Worm (Caenorhabditis elegans): ENCODE results near the gene F13H10.3.
A peak's percentile ranks its signal among the peaks of the same experiment; 100 is the strongest.

The F13H10.3 gene

ce11 chrIV:11015881-11016280 is at the start of gene F13H10.3:
Gene F13H10.3, minus strand, starts transcription at chrIV:11015953.
- no peak for TF ChIP-seq T22C8.4 (GFP tag; IDR thresholded peaks at IDR 0.05)
- TF ChIP-seq flt-1 (GFP tag; IDR thresholded peaks at IDR 0.05): no peak
- no peak for TF ChIP-seq med-1 (GFP tag; optimal IDR thresholded peaks at IDR 0.05; ENCODE audit: insufficient read depth)
- TF ChIP-seq klf-2 (GFP tag; conservative IDR thresholded peaks at IDR 0.05): no peak
- no peak for TF ChIP-seq ztf-29 (GFP tag; IDR thresholded peaks at IDR 0.05)
- TF ChIP-seq ztf-23 (GFP tag; IDR thresholded peaks at IDR 0.05): no peak
- TF ChIP-seq cog-1 (tag; optimal IDR thresholded peaks at IDR 0.05): no peak
- TF ChIP-seq ref-1 (GFP tag; conservative IDR thresholded peaks at IDR 0.05): no peak
- TF ChIP-seq tab-1 (GFP tag; IDR thresholded peaks at IDR 0.05): no peak

ce11 chrIV:11063962-11064361 is 48.2 kb upstream of the F13H10.3 start, which contains the start of gene ttr-16:
Gene ttr-16, minus strand, starts transcription at chrIV:11064137.
- TF ChIP-seq T22C8.4 (GFP tag; IDR thresholded peaks at IDR 0.05) (no peak), flt-1 (GFP tag; IDR thresholded peaks at IDR 0.05) (0 out of 2 replicates have a peak, but pooled peaks have one; percentile 5), ztf-29 (GFP tag; IDR thresholded peaks at IDR 0.05) (no peak), med-1 (GFP tag; optimal IDR thresholded peaks at IDR 0.05; ENCODE audit: insufficient read depth) (no peak)

ce11 chrIV:11062984-11063613 is 47.3 kb upstream of the F13H10.3 start:
- TF ChIP-seq med-1 (GFP tag; optimal IDR thresholded peaks at IDR 0.05; ENCODE audit: insufficient read depth) (no peak), ref-1 (GFP tag; conservative IDR thresholded peaks at IDR 0.05) (no peak), flt-1 (GFP tag; IDR thresholded peaks at IDR 0.05) (no peak)

ce11 chrIV:11053652-11054317 is 38.0 kb upstream of the F13H10.3 start, which contains the start of the genes F36H1.12 and lin-3:
Gene F36H1.12, minus strand, starts transcription at chrIV:11053702.
Gene lin-3, plus strand, starts transcription at chrIV:11054308.
- no peak for TF ChIP-seq ref-1 (GFP tag; conservative IDR thresholded peaks at IDR 0.05)
- TF ChIP-seq tab-1 (GFP tag; IDR thresholded peaks at IDR 0.05): no peak
- no peak for TF ChIP-seq ztf-29 (GFP tag; IDR thresholded peaks at IDR 0.05)
- no peak for TF ChIP-seq T22C8.4 (GFP tag; IDR thresholded peaks at IDR 0.05)
- TF ChIP-seq flt-1 (GFP tag; IDR thresholded peaks at IDR 0.05): no peak
- no peak for TF ChIP-seq klf-2 (GFP tag; conservative IDR thresholded peaks at IDR 0.05)

- no peak for TF ChIP-seq ref-1 (GFP tag; conservative IDR thresholded peaks at IDR 0.05)
- no peak for TF ChIP-seq flt-1 (GFP tag; IDR thresholded peaks at IDR 0.05)
- TF ChIP-seq T22C8.4 (GFP tag; IDR thresholded peaks at IDR 0.05): no peak
- TF ChIP-seq cog-1 (tag; optimal IDR thresholded peaks at IDR 0.05): no peak
- no peak for TF ChIP-seq med-1 (GFP tag; optimal IDR thresholded peaks at IDR 0.05; ENCODE audit: insufficient read depth)
- no peak for TF ChIP-seq ztf-23 (GFP tag; IDR thresholded peaks at IDR 0.05)
- TF ChIP-seq tab-1 (GFP tag; IDR thresholded peaks at IDR 0.05): no peak
- TF ChIP-seq klf-2 (GFP tag; conservative IDR thresholded peaks at IDR 0.05): no peak
- TF ChIP-seq ztf-29 (GFP tag; IDR thresholded peaks at IDR 0.05): no peak
Observed at ce11 chrIV:11051963-11052362, 36.2 kb upstream of the F13H10.3 start.

- TF ChIP-seq flt-1 (GFP tag; IDR thresholded peaks at IDR 0.05) (no peak), ztf-23 (GFP tag; IDR thresholded peaks at IDR 0.05) (no peak), T22C8.4 (GFP tag; IDR thresholded peaks at IDR 0.05) (no peak), cog-1 (tag; optimal IDR thresholded peaks at IDR 0.05) (no peak), ztf-29 (GFP tag; IDR thresholded peaks at IDR 0.05) (no peak), med-1 (GFP tag; optimal IDR thresholded peaks at IDR 0.05; ENCODE audit: insufficient read depth) (no peak), klf-2 (GFP tag; conservative IDR thresholded peaks at IDR 0.05) (no peak), ref-1 (GFP tag; conservative IDR thresholded peaks at IDR 0.05) (no peak), tab-1 (GFP tag; IDR thresholded peaks at IDR 0.05) (no peak)
Observed at ce11 chrIV:11049806-11050205, 34.1 kb upstream of the F13H10.3 start, which contains the start of gene F36H1.3. Gene F36H1.3, plus strand, starts transcription at chrIV:11050128.

- TF ChIP-seq flt-1 (GFP tag; IDR thresholded peaks at IDR 0.05): no peak
- no peak for TF ChIP-seq ref-1 (GFP tag; conservative IDR thresholded peaks at IDR 0.05)
- no peak for TF ChIP-seq cog-1 (tag; optimal IDR thresholded peaks at IDR 0.05)
- no peak for TF ChIP-seq med-1 (GFP tag; optimal IDR thresholded peaks at IDR 0.05; ENCODE audit: insufficient read depth)
- no peak for TF ChIP-seq ztf-23 (GFP tag; IDR thresholded peaks at IDR 0.05)
- TF ChIP-seq tab-1 (GFP tag; IDR thresholded peaks at IDR 0.05): no peak
- TF ChIP-seq ztf-29 (GFP tag; IDR thresholded peaks at IDR 0.05): no peak
- TF ChIP-seq klf-2 (GFP tag; conservative IDR thresholded peaks at IDR 0.05): no peak
- no peak for TF ChIP-seq T22C8.4 (GFP tag; IDR thresholded peaks at IDR 0.05)
Observed at ce11 chrIV:11048871-11049270, 33.1 kb upstream of the F13H10.3 start, which contains the start of gene F36H1.11. Gene F36H1.11, plus strand, starts transcription at chrIV:11049171.

- TF ChIP-seq klf-2 (GFP tag; conservative IDR thresholded peaks at IDR 0.05) (no peak), flt-1 (GFP tag; IDR thresholded peaks at IDR 0.05) (no peak), tab-1 (GFP tag; IDR thresholded peaks at IDR 0.05) (no peak), med-1 (GFP tag; optimal IDR thresholded peaks at IDR 0.05; ENCODE audit: insufficient read depth) (no peak), T22C8.4 (GFP tag; IDR thresholded peaks at IDR 0.05) (no peak), cog-1 (tag; optimal IDR thresholded peaks at IDR 0.05) (no peak), ztf-29 (GFP tag; IDR thresholded peaks at IDR 0.05) (no peak), ztf-23 (GFP tag; IDR thresholded peaks at IDR 0.05) (no peak), ref-1 (GFP tag; conservative IDR thresholded peaks at IDR 0.05) (no peak)
Observed at ce11 chrIV:11044377-11044776, 28.6 kb upstream of the F13H10.3 start.

- TF ChIP-seq klf-2 (GFP tag; conservative IDR thresholded peaks at IDR 0.05) (no peak), flt-1 (GFP tag; IDR thresholded peaks at IDR 0.05) (no peak), ztf-29 (GFP tag; IDR thresholded peaks at IDR 0.05) (no peak), T22C8.4 (GFP tag; IDR thresholded peaks at IDR 0.05) (no peak), med-1 (GFP tag; optimal IDR thresholded peaks at IDR 0.05; ENCODE audit: insufficient read depth) (no peak), tab-1 (GFP tag; IDR thresholded peaks at IDR 0.05) (no peak), ref-1 (GFP tag; conservative IDR thresholded peaks at IDR 0.05) (no peak), ztf-23 (GFP tag; IDR thresholded peaks at IDR 0.05) (no peak), cog-1 (tag; optimal IDR thresholded peaks at IDR 0.05) (no peak)
Observed at ce11 chrIV:11038665-11039064, 22.9 kb upstream of the F13H10.3 start.

- no peak for TF ChIP-seq tab-1 (GFP tag; IDR thresholded peaks at IDR 0.05)
- TF ChIP-seq ztf-29 (GFP tag; IDR thresholded peaks at IDR 0.05): no peak
- TF ChIP-seq med-1 (GFP tag; optimal IDR thresholded peaks at IDR 0.05; ENCODE audit: insufficient read depth): no peak
- no peak for TF ChIP-seq ref-1 (GFP tag; conservative IDR thresholded peaks at IDR 0.05)
- TF ChIP-seq ztf-23 (GFP tag; IDR thresholded peaks at IDR 0.05): no peak
- TF ChIP-seq cog-1 (tag; optimal IDR thresholded peaks at IDR 0.05): no peak
Observed at ce11 chrIV:11038618-11038664, 22.7 kb upstream of the F13H10.3 start, which contains the start of gene kdin-1. Gene kdin-1, plus strand, starts transcription at chrIV:11038655.

Measured in whole organism, midembryonic.